Worm (Caenorhabditis elegans) whole organism, young adult: ENCODE results near the gene clec-257.

ENCODE experiments used
- B0035.1 ChIP-seq: sonication (generic microtip); optimal IDR thresholded peaks from 2 replicates; lab custom pipeline; 2016; ENCODE audit warnings: missing genetic modification characterization, mild to moderate bottlenecking, missing compliant biosample characterization, missing genotype, missing genetic modification reagents
- C17E4.6 ChIP-seq: fragments of 200-800 bp; sonication (Bioruptor generic); IDR thresholded peaks from 2 replicates; pipeline ENCODE4 v1.3.6; 2022; ENCODE audit warnings: missing genetic modification reagents, missing genetic modification characterization, missing compliant biosample characterization
- F23B12.7 ChIP-seq: sonication (generic microtip); optimal IDR thresholded peaks from 2 replicates; lab custom pipeline; 2017; ENCODE audit warnings: missing genetic modification characterization, mild to moderate bottlenecking, missing compliant biosample characterization, antibody characterized with exemption, moderate library complexity; ENCODE audit not compliant: insufficient read depth
- F33H1.4 ChIP-seq: fragments of 200-800 bp; sonication (Bioruptor generic); IDR thresholded peaks from 2 replicates; pipeline ENCODE4 v1.3.6; 2022; ENCODE audit warnings: missing genetic modification reagents, missing genetic modification characterization, missing compliant biosample characterization
- F55B11.4 ChIP-seq: sonication (generic microtip); optimal IDR thresholded peaks from 2 replicates; lab custom pipeline; 2016; ENCODE audit warnings: missing compliant biosample characterization, missing genetic modification characterization, borderline replicate concordance; ENCODE audit not compliant: insufficient read depth
- T26A5.8 ChIP-seq: sonication (generic microtip); optimal IDR thresholded peaks from 2 replicates; lab custom pipeline; 2016; ENCODE audit warnings: missing genetic modification characterization, missing compliant biosample characterization
- Y53G8AR.9 ChIP-seq: fragments of 200-800 bp; sonication (Bioruptor generic); conservative IDR thresholded peaks from 2 replicates; pipeline ENCODE4 v1.3.6; 2022; ENCODE audit warnings: missing genetic modification reagents, missing genetic modification characterization, missing compliant biosample characterization
- ZK185.1 ChIP-seq: sonication (generic microtip); optimal IDR thresholded peaks from 2 replicates; lab custom pipeline; 2016; ENCODE audit warnings: mild to moderate bottlenecking, missing genetic modification characterization, missing compliant biosample characterization; ENCODE audit not compliant: poor library complexity, severe bottlenecking
- akir-1 ChIP-seq: fragments of 200-800 bp; sonication (Bioruptor generic); optimal IDR thresholded peaks from 2 replicates; lab custom pipeline; 2018; ENCODE audit warnings: mild to moderate bottlenecking, missing genetic modification characterization, moderate library complexity, missing compliant biosample characterization
- atf-7 ChIP-seq: sonication (generic microtip); optimal IDR thresholded peaks from 2 replicates; lab custom pipeline; 2017; ENCODE audit warnings: mild to moderate bottlenecking, missing genetic modification characterization, missing compliant biosample characterization
- athp-1 ChIP-seq: sonication (generic microtip); optimal IDR thresholded peaks from 2 replicates; lab custom pipeline; 2017; ENCODE audit warnings: mild to moderate bottlenecking, missing genetic modification characterization, missing compliant biosample characterization
- attf-3 ChIP-seq: fragments of 200-800 bp; sonication (Bioruptor generic); conservative IDR thresholded peaks from 2 replicates; pipeline ENCODE4 v1.3.6; 2022; ENCODE audit warnings: missing genetic modification reagents, missing genetic modification characterization, missing compliant biosample characterization
- attf-5 ChIP-seq: fragments of 200-800 bp; sonication (Bioruptor generic); optimal IDR thresholded peaks from 2 replicates; lab custom pipeline; 2018; ENCODE audit warnings: mild to moderate bottlenecking, missing genetic modification characterization, missing compliant biosample characterization
- cebp-1 ChIP-seq, 2 experiments: fragments of 200-800 bp in 1 of 2; sonication (Bioruptor generic) in 1 of 2; sonication (generic microtip) in 1 of 2; IDR thresholded peaks in 1 of 2; optimal IDR thresholded peaks in 1 of 2; 2 replicates each; pipeline versions ENCODE4 v1.3.6 to Lab custom; 2017 to 2022; ENCODE audit warnings: missing compliant biosample characterization in 2 of 2, missing genetic modification characterization in 2 of 2, mild to moderate bottlenecking in 1 of 2, missing genetic modification reagents in 1 of 2, moderate library complexity in 1 of 2
- ceh-58 ChIP-seq: fragments of 200-800 bp; sonication (Bioruptor generic); IDR thresholded peaks from 2 replicates; pipeline ENCODE4 v1.3.6; 2022; ENCODE audit warnings: missing genetic modification characterization, missing compliant biosample characterization
- ceh-79 ChIP-seq: sonication (generic microtip); optimal IDR thresholded peaks from 2 replicates; lab custom pipeline; 2017; ENCODE audit warnings: mild to moderate bottlenecking, missing genetic modification characterization, missing compliant biosample characterization
- die-1 ChIP-seq: sonication (generic microtip); optimal IDR thresholded peaks from 2 replicates; lab custom pipeline; 2016; ENCODE audit warnings: missing genotype, mild to moderate bottlenecking, missing genetic modification characterization, missing compliant biosample characterization
- egl-44 ChIP-seq: fragments of 200-800 bp; sonication (Bioruptor generic); IDR thresholded peaks from 2 replicates; pipeline ENCODE4 v1.3.6; 2022; ENCODE audit warnings: missing genetic modification reagents, missing genetic modification characterization, missing compliant biosample characterization
- ets-4 ChIP-seq: fragments of 200-800 bp; sonication (Bioruptor generic); optimal IDR thresholded peaks from 2 replicates; lab custom pipeline; 2018; ENCODE audit warnings: mild to moderate bottlenecking, missing genetic modification characterization, missing compliant biosample characterization
- fkh-3 ChIP-seq: sonication (generic microtip); optimal IDR thresholded peaks from 2 replicates; lab custom pipeline; 2016; ENCODE audit warnings: mild to moderate bottlenecking, missing genetic modification characterization, missing compliant biosample characterization
- hmg-20 ChIP-seq: fragments of 200-800 bp; sonication (Bioruptor generic); IDR thresholded peaks from 2 replicates; pipeline ENCODE4 v1.3.6; 2022; ENCODE audit warnings: missing genetic modification reagents, missing genetic modification characterization, missing compliant biosample characterization
- lin-35 ChIP-seq, 3 experiments: fragments of 150-350 bp in 2 of 3; sonication (generic microtip) in 1 of 3; optimal IDR thresholded peaks; 2 replicates each; lab custom pipeline; 2014 to 2018; ENCODE audit warnings: missing biosample characterization in 3 of 3, missing genetic modification characterization in 3 of 3, missing genetic modification reagents in 3 of 3
- lin-40 ChIP-seq: sonication (generic microtip); optimal IDR thresholded peaks from 2 replicates; lab custom pipeline; 2016; ENCODE audit warnings: missing genetic modification characterization, mild to moderate bottlenecking, missing compliant biosample characterization, missing genotype, missing genetic modification reagents
- lin-54 ChIP-seq: fragments of 200-800 bp; sonication (Bioruptor generic); optimal IDR thresholded peaks from 2 replicates; lab custom pipeline; 2018; ENCODE audit warnings: mild to moderate bottlenecking, missing genetic modification characterization, missing compliant biosample characterization
- lir-1 ChIP-seq: fragments of 200-800 bp; sonication (Bioruptor generic); conservative IDR thresholded peaks from 2 replicates; pipeline ENCODE4 v1.3.6; 2022; ENCODE audit warnings: missing genetic modification reagents, missing genetic modification characterization, missing compliant biosample characterization
- lsl-1 ChIP-seq: fragments of 200-800 bp; sonication (Bioruptor generic); optimal IDR thresholded peaks from 2 replicates; lab custom pipeline; 2018; ENCODE audit warnings: mild to moderate bottlenecking, missing genetic modification characterization, moderate library complexity, missing compliant biosample characterization
- lsy-27 ChIP-seq: sonication (generic microtip); optimal IDR thresholded peaks from 2 replicates; lab custom pipeline; 2017; ENCODE audit warnings: missing genetic modification characterization, mild to moderate bottlenecking, missing compliant biosample characterization, antibody characterized with exemption, missing genotype, borderline replicate concordance; ENCODE audit not compliant: insufficient read depth
- nhr-179 ChIP-seq: sonication (generic microtip); optimal IDR thresholded peaks from 2 replicates; lab custom pipeline; 2016; ENCODE audit warnings: mild to moderate bottlenecking, missing genetic modification characterization, missing compliant biosample characterization
- pha-4 ChIP-seq: fragments of 150-350 bp; sonication (generic microtip); optimal IDR thresholded peaks from 2 replicates; lab custom pipeline; 2014; ENCODE audit warnings: missing biosample characterization, missing genetic modification reagents, missing genetic modification characterization
- snpc-4 ChIP-seq, 5 experiments: fragments of 150-350 bp in 1 of 5; sonication (generic microtip) in 4 of 5; optimal IDR thresholded peaks; 2 replicates each; lab custom pipeline; 2014 to 2018; ENCODE audit warnings: missing genetic modification characterization in 5 of 5, missing biosample characterization in 3 of 5, antibody characterized with exemption in 2 of 5, mild to moderate bottlenecking in 2 of 5, missing compliant biosample characterization in 2 of 5, missing genotype in 2 of 5, moderate library complexity in 2 of 5, missing genetic modification reagents in 1 of 5
- tbx-9 ChIP-seq: sonication (generic microtip); optimal IDR thresholded peaks from 2 replicates; lab custom pipeline; 2016; ENCODE audit warnings: borderline replicate concordance, missing genetic modification characterization, inconsistent platforms, missing compliant biosample characterization
- zim-3 ChIP-seq: sonication (generic microtip); optimal IDR thresholded peaks from 2 replicates; lab custom pipeline; 2017; ENCODE audit warnings: mild to moderate bottlenecking, missing genetic modification characterization, moderate library complexity, missing compliant biosample characterization
- ztf-3 ChIP-seq: fragments of 200-800 bp; sonication (Bioruptor generic); optimal IDR thresholded peaks from 2 replicates; lab custom pipeline; 2018; ENCODE audit warnings: mild to moderate bottlenecking, missing genetic modification characterization, missing compliant biosample characterization

Gene clec-257

DNA sequence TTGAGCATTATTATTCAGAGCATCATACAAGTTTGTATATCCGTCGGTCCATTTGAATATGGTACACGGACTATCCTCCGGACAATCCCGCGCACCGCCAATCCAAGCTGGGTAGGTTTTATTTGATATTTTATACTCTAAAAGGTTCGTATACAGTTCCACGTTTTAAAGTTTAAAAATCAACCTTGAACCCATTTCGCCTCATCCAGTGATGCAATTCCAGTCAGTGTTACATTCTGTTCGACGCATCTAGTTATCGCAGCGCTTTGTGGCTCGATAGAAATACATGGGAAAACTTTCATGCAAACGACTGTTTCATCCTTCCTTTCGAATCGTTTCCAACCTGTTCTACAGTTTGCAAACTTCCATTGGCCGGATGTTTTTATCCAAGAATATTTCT is 3.0 kb upstream of the clec-257 start:
- no peak for TF ChIP-seq F33H1.4
- TF ChIP-seq lsy-27 (tag; lab: Kevin White, UChicago), result no peak
- no peak for TF ChIP-seq F23B12.7 (tag; lab: Kevin White, UChicago)
- TF ChIP-seq tbx-9, result no peak
- no peak for TF ChIP-seq lin-40
- TF ChIP-seq ceh-58 (GFP tag; lab: Robert Waterston, UW), result no peak
- no peak for TF ChIP-seq ZK185.1 (tag; lab: Kevin White, UChicago)
- no peak for TF ChIP-seq pha-4 (tag; lab: Kevin White, UChicago)
- no peak for TF ChIP-seq egl-44 (GFP tag; lab: Robert Waterston, UW)

DNA sequence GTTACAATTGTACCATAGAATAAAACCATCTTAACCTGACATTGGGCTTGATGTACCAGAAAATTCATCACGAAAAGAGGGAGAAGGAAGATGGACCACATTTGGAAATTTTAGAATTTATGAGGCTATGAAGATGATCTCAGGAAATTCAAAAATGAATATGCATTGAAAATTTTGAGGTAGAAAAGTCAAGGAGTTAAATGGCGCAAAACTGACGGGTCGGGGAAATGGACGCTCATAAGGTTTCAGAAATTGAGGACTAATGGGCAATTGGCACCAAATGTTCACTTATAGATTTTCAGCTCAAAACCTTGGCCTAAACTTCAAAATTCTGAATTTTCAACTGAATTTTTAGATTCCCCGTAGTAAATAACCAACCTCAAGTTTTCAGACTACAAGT is 2.2 kb upstream of the clec-257 start, which contains the start of gene clec-255:
clec-255 (minus strand) TSS at position 101 of the 400 bp plus-strand sequence.
- TF ChIP-seq fkh-3 (tag; lab: Kevin White, UChicago) (no peak), lir-1 (GFP tag; lab: Robert Waterston, UW) (no peak), nhr-179 (no peak), lin-40 (no peak), ets-4 (GFP tag; lab: Kevin White, UChicago) (no peak), atf-7 (no peak), lin-54 (GFP tag; lab: Kevin White, UChicago) (no peak), cebp-1 (GFP tag; IDR thresholded peaks at IDR 0.05; lab: Robert Waterston, UW) (no peak), cebp-1 (tag; optimal IDR thresholded peaks at IDR 0.05; lab: Kevin White, UChicago) (no peak), attf-5 (GFP tag; lab: Kevin White, UChicago) (no peak), akir-1 (GFP tag; lab: Kevin White, UChicago) (no peak)

DNA sequence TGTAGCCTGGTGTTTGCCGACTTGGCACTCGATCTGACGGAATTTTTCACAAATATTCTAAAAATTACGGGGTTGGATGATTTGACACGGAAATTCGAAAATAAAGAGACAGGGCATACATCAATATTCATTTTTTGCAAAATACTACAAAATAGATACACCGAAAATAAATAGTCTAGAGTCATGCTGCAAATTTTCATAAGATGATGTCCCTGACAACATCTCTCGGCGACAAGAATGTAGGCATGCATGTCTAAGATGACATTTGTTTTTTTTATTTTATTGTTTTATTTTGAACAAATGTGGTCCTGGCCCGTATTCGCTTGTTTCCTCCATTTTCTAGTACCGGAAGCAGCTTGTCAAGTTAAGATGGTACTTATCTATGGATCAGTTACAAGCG is 1.5 kb upstream of the clec-257 start, which contains the start of gene clec-256:
clec-256 (plus strand) TSS at position 301 of the 400 bp plus-strand sequence.
- TF ChIP-seq lsl-1 (no peak), C17E4.6 (no peak), B0035.1 (tag; lab: Kevin White, UChicago) (no peak), zim-3 (tag; lab: Kevin White, UChicago) (no peak), lin-54 (GFP tag; lab: Kevin White, UChicago) (no peak), lin-35 (GFP tag; optimal IDR thresholded peaks at IDR 0.05; lab: Kevin White, UChicago) (no peak)
- TF ChIP-seq, all 124 proteins: peak for 0

DNA sequence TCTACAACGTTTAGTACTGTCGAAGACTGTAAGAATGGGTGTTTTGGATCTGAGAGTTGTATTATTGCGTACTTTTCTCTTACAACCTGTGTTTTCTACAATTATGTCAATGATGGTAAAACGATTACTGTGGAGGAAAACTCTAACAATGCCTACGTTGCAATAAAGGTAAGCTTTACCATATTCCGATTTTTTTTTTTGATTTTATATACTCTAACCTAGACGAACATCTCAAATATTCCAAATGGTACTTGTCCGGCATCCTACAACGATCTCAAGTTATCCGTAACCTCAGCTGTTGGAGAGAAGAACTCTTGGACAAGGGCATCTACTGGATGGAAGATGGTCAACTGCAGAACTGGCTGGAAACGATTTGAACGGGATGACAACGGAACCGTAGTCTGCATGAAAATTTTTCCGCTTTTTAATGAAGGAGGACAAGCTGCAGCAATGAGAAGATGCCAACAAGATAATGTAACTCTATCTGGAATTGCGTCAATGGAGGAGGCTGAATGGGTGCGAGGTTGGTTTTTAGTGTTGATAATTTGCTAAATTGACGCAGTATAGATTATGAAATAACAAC is 966 bp upstream of the clec-257 start:
- TF ChIP-seq T26A5.8 (tag; lab: Kevin White, UChicago) (no peak), snpc-4 (GFP tag; optimal IDR thresholded peaks at IDR 0.05; lab: Kevin White, UChicago) (no peak), snpc-4 (tag; optimal IDR thresholded peaks at IDR 0.05; lab: Kevin White, UChicago) (no peak), lin-40 (no peak), F55B11.4 (no peak), hmg-20 (GFP tag; lab: Robert Waterston, UW) (no peak), ztf-3 (GFP tag; lab: Kevin White, UChicago) (no peak), ceh-79 (tag; lab: Kevin White, UChicago) (no peak), attf-3 (GFP tag; lab: Robert Waterston, UW) (no peak), athp-1 (no peak), die-1 (tag; lab: Kevin White, UChicago) (no peak), Y53G8AR.9 (GFP tag; lab: Robert Waterston, UW) (no peak)
